Worm (Caenorhabditis elegans) whole organism, L4/young adult: Measurements from ENCODE around the gene M163.1.
"Not testable (repeated sequence)": the region's sequence is repeated elsewhere in the genome, so short reads cannot be mapped to it uniquely, and the experiment has no call there.

Experiments used
- W03F9.2 ChIP-seq: fragments of 150-350 bp; optimal IDR thresholded peaks from 2 replicates; lab custom pipeline; 2014; ENCODE audit warnings: missing biosample characterization, missing genetic modification characterization
- dao-5 ChIP-seq: sonication (generic microtip); optimal IDR thresholded peaks from 2 replicates; lab custom pipeline; 2016; ENCODE audit warnings: missing genotype, missing genetic modification characterization, moderate library complexity, missing compliant biosample characterization
- him-1 ChIP-seq: sonication (generic microtip); optimal IDR thresholded peaks from 2 replicates; lab custom pipeline; 2016; ENCODE audit warnings: missing genotype, missing genetic modification reagents, missing genetic modification characterization, missing compliant biosample characterization

Gene M163.1

ce11 chrX:14525325-14526305 is 22.0 kb upstream of the M163.1 start:
- TF ChIP-seq him-1 (tag; lab: Kevin White, UChicago) (peak; percentile 99), dao-5 (tag; lab: Kevin White, UChicago) (peak; percentile 87), W03F9.2 (peak; percentile 98)

ce11 chrX:14525081-14525324 is 21.4 kb upstream of the M163.1 start, which contains the start of gene nspc-17:
Gene nspc-17 (minus strand): TSS chrX:14525181.
- TF ChIP-seq him-1 (tag; lab: Kevin White, UChicago); W03F9.2; dao-5 (tag; lab: Kevin White, UChicago): not testable (repeated sequence)

DNA sequence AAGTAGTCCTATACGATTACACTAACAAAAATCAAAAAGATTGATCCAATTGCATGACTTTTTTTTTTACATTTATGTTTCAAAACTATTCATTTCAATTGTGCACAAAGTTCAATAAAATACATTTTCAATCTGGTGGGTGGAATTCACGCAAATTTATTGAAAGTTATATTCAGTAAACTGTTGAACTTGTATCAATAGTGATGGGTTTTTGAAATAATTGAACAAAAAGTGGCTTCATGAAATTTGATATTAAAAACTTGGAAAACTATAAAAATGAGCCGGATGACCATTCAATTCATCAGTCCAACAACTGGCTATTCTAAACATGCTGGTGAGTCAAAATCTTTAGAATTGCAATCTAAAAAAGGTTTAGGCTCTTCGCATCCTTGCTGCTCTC is 19.7 kb upstream of the M163.1 start, which contains the start of gene nspc-16:
nspc-16 (plus strand) TSS at position 301 of the 400 bp plus-strand sequence.
- TF ChIP-seq W03F9.2, result no peak
- no peak for TF ChIP-seq him-1 (tag; lab: Kevin White, UChicago)
- TF ChIP-seq dao-5 (tag; lab: Kevin White, UChicago), result no peak

DNA sequence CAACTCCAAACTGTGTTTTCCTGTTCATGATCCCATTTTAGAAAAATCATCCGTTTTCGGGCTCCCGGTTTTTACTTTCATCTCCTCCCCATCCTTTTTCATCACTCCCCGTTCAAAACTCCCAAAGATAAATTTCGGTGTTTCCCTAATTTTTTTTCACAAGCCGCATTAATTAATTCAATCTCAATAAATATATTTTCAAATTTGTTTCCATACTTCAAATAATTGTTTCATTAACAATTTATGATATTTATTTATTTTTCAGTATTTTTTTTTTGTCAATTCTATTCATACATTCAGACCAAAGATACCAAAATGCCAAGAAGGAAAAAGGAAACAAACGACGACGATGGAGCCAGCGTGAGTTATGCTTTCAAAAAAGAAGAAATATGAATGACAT is 16.8 kb upstream of the M163.1 start, which contains the start of gene D1025.1:
D1025.1 (plus strand) TSS at position 301 of the 400 bp plus-strand sequence.
- TF ChIP-seq dao-5 (tag; lab: Kevin White, UChicago) (no peak), him-1 (tag; lab: Kevin White, UChicago) (no peak), W03F9.2 (no peak)

- TF ChIP-seq W03F9.2 (no peak), him-1 (tag; lab: Kevin White, UChicago) (no peak), dao-5 (tag; lab: Kevin White, UChicago) (no peak)
These were observed 14.2 kb upstream of the M163.1 start for ce11 chrX:14517842-14518241.

DNA sequence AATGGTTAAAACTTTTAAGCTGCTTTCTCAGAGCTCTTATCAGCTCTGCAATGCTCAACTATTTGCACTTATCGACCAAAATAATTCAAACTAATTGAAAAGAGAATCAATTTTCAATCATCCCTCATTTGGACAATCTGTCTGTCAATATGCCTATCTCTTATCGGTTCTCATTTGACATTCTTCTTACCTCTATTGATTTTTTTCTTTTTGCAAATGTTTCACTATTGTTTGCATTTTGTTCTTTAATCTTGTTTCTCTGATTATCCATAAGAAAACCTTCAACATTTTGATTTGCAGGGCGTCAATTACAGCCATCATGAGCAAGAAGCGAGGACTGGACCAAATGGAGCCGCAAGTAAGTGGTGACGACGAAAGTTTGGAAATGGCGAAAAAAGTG is 12.9 kb upstream of the M163.1 start, which contains the start of gene D1025.10:
D1025.10 (plus strand) TSS at position 301 of the 400 bp plus-strand sequence.
- no peak for TF ChIP-seq W03F9.2
- no peak for TF ChIP-seq dao-5 (tag; lab: Kevin White, UChicago)
- TF ChIP-seq him-1 (tag; lab: Kevin White, UChicago), result no peak

DNA sequence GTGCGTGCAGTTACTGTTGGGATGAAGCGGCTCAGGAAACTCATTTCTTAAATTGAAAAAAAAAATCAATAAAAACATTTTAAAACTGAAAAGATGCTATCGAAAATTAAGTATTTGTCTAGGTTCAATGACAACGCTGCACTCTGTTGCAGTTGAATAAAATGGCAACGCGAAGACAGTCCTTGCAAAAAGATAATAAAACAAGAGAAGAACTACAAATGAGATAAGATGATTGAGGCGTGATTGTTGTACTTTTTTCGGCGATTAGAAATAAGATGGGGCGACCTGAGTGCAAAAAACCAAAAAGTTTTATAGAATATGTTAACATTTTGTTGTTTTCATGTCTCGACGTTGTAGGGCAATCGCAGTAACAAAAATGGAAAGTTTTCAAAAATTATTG is 11.4 kb upstream of the M163.1 start, which contains the start of gene gcsh-1:
gcsh-1 (minus strand) TSS at position 46 of the 400 bp plus-strand sequence.
- TF ChIP-seq dao-5 (tag; lab: Kevin White, UChicago) (no peak), W03F9.2 (no peak), him-1 (tag; lab: Kevin White, UChicago) (no peak)

- TF ChIP-seq him-1 (tag; lab: Kevin White, UChicago) (no peak), W03F9.2 (no peak), dao-5 (tag; lab: Kevin White, UChicago) (no peak)
These were observed 9.8 kb upstream of the M163.1 start for ce11 chrX:14513462-14513861.

DNA sequence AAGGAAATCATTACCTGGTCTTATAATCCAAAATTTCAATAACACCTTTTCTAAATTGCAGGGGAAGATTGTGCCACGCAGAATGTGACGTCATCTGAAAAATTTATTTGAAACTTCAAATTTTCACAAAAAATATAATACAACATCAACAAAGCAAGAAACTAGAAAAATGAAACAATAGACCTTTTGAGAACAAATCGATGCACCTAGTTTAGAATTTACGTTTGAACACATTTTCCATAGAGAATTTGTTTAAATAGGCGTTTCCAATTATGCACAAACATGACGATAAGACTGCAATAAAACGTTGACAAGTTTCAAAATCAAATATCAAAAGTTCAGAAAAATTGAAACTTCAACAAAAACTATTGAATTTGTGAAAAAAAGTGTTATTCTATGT is 9.2 kb upstream of the M163.1 start, which contains the start of gene fbxa-141:
fbxa-141 (minus strand) TSS at position 101 of the 400 bp plus-strand sequence.
- TF ChIP-seq him-1 (tag; lab: Kevin White, UChicago) (no peak), dao-5 (tag; lab: Kevin White, UChicago) (no peak), W03F9.2 (no peak)

- TF ChIP-seq dao-5 (tag; lab: Kevin White, UChicago) (no peak), W03F9.2 (no peak), him-1 (tag; lab: Kevin White, UChicago) (no peak)
These were observed 6.7 kb upstream of the M163.1 start for ce11 chrX:14510358-14510757.

DNA sequence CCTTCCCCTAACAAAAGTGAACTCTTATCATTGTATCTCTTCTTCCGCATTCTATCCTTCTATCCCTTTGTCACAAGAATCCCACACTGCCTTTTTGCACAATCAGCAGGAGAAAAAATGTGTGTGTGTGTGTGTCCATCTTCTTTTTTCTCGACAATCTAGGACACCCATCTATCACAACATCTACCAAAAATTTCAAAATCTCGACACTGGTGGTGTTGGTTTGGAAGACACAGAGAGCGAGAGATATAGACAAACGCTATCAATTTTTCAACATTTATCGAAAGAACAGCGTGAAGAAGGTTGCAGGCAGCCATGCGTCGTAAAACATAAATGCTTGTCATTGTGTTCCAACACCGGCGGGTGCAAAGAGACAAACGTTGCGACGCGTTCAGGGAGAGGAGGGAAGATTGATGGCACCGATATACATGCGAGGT is 5.2 kb upstream of the M163.1 start:
- TF ChIP-seq dao-5 (tag; lab: Kevin White, UChicago) (no peak), W03F9.2 (no peak), him-1 (tag; lab: Kevin White, UChicago) (no peak)

DNA sequence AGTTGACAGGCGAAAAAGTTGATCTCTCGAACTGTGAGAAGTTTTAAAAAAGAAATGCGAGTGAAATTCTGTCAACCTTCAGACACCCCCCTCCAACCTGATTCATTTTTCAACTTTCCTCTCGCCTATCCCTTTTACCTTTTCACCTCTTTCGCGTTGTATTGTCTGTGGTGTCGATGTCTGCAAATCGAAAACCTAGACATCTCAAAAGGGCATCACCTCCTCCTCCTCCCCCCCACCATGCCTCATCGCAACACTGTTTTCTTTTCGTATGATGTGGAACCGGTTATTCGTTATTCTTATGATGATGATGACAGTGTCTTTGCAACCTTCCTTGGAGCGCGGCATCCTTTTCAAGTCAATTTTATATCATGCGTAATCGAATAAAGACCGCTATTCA is 4.4 kb upstream of the M163.1 start:
- no peak for TF ChIP-seq W03F9.2
- TF ChIP-seq dao-5 (tag; lab: Kevin White, UChicago), result no peak
- TF ChIP-seq him-1 (tag; lab: Kevin White, UChicago), result no peak

DNA sequence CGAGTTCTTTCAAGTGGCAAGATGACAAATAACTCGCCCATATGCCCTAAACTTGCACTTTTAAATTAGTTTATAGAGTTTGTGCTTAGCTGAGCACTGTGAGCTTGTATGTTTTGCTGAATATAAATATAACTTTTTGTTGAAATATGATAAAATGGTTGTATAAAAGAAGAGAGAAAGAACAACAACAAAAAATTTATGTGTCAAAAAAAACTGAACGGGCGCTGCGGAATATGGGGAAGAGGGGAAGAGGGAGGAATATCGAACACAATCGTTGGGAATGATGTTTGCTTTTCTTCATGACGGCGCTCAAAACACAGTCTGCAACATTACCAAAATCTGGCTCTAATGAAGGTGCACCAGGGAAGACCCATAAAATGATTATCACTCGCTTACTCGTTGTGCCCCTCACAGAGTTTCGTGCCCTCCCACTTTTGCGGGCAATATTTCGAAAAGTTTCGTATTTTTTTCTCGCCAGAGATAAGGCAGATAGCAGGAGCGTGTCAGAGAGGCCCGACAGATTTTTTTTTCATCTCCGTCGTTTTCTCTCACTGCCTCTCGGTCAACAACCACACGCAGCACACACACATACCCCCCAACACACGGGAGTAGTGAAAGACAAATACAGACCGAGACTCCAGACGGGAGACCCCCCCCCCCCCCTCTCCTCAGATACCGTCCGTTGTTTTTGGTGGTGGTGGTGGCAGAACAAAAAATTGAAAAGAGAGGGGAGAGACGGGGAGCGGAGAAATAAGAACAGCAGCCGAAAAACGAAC is 2.1 kb upstream of the M163.1 start:
- no peak for TF ChIP-seq dao-5 (tag; lab: Kevin White, UChicago)
- TF ChIP-seq him-1 (tag; lab: Kevin White, UChicago), result no peak
- no peak for TF ChIP-seq W03F9.2
